Worm (Caenorhabditis elegans) whole organism, L3 larva: ENCODE results near the gene T10B9.9.

ENCODE experiments used
- aly-2 ChIP-seq: fragments of 150-350 bp; optimal IDR thresholded peaks from 2 replicates; lab custom pipeline; 2014; ENCODE audit warnings: missing biosample characterization, missing genetic modification characterization
- ama-1 ChIP-seq: fragments of 150-350 bp; optimal IDR thresholded peaks from 2 replicates; lab custom pipeline; 2018
- ceh-16 ChIP-seq: sonication (generic microtip); optimal IDR thresholded peaks from 2 replicates; lab custom pipeline; 2017; ENCODE audit warnings: missing biosample characterization, missing genetic modification characterization
- ceh-28 ChIP-seq: fragments of 150-350 bp; optimal IDR thresholded peaks from 2 replicates; lab custom pipeline; 2014; ENCODE audit warnings: missing biosample characterization, missing genetic modification reagents, missing genetic modification characterization
- ceh-9 ChIP-seq: sonication (generic microtip); optimal IDR thresholded peaks from 2 replicates; lab custom pipeline; 2018; ENCODE audit warnings: missing biosample characterization, missing genetic modification characterization
- daf-12 ChIP-seq: fragments of 150-350 bp; optimal IDR thresholded peaks from 2 replicates; lab custom pipeline; 2014; ENCODE audit warnings: missing biosample characterization, missing genetic modification reagents, missing genetic modification characterization
- egl-27 ChIP-seq: sonication (generic microtip); optimal IDR thresholded peaks from 4 replicates; lab custom pipeline; 2017; ENCODE audit warnings: missing biosample characterization, missing genetic modification reagents, missing genetic modification characterization
- egl-5 ChIP-seq: fragments of 150-350 bp; optimal IDR thresholded peaks from 2 replicates; lab custom pipeline; 2017; ENCODE audit warnings: missing biosample characterization, missing genetic modification reagents, missing genetic modification characterization, inconsistent platforms
- elt-1 ChIP-seq: fragments of 150-350 bp; optimal IDR thresholded peaks from 2 replicates; lab custom pipeline; 2014; ENCODE audit warnings: missing biosample characterization, missing genetic modification characterization
- elt-2 ChIP-seq: sonication (generic microtip); optimal IDR thresholded peaks from 2 replicates; lab custom pipeline; 2016; ENCODE audit warnings: missing genetic modification reagents, mild to moderate bottlenecking, missing genetic modification characterization, missing compliant biosample characterization
- eor-1 ChIP-seq, 2 experiments: fragments of 150-350 bp; optimal IDR thresholded peaks; 2 replicates each; lab custom pipeline; 2014 to 2018; ENCODE audit warnings: missing biosample characterization in 2 of 2, missing genetic modification characterization in 2 of 2
- fkh-10 ChIP-seq: sonication (generic microtip); optimal IDR thresholded peaks from 2 replicates; lab custom pipeline; 2017; ENCODE audit warnings: missing biosample characterization, missing genetic modification reagents, missing genetic modification characterization
- fos-1 ChIP-seq: fragments of 150-350 bp; optimal IDR thresholded peaks from 2 replicates; lab custom pipeline; 2014; ENCODE audit warnings: missing biosample characterization, missing genetic modification characterization
- hmg-11 ChIP-seq: sonication (generic microtip); optimal IDR thresholded peaks from 2 replicates; lab custom pipeline; 2016; ENCODE audit warnings: missing genetic modification characterization, missing compliant biosample characterization
- lin-15B ChIP-seq: fragments of 150-350 bp; optimal IDR thresholded peaks from 2 replicates; lab custom pipeline; 2014; ENCODE audit warnings: missing biosample characterization, missing genetic modification characterization
- lin-39 ChIP-seq: fragments of 150-350 bp; optimal IDR thresholded peaks from 2 replicates; lab custom pipeline; 2018; ENCODE audit warnings: missing biosample characterization, missing genetic modification reagents, missing genetic modification characterization
- lsy-12 ChIP-seq: sonication (generic microtip); optimal IDR thresholded peaks from 2 replicates; lab custom pipeline; 2016; ENCODE audit warnings: mild to moderate bottlenecking, missing genetic modification characterization, missing compliant biosample characterization
- mdl-1 ChIP-seq: fragments of 150-350 bp; optimal IDR thresholded peaks from 2 replicates; lab custom pipeline; 2014; ENCODE audit warnings: missing biosample characterization, missing genetic modification characterization
- mml-1 ChIP-seq: fragments of 150-350 bp; sonication (generic microtip); optimal IDR thresholded peaks from 3 replicates; lab custom pipeline; 2014; ENCODE audit warnings: missing biosample characterization, missing genetic modification characterization
- nfya-1 ChIP-seq: sonication (generic microtip); optimal IDR thresholded peaks from 2 replicates; lab custom pipeline; 2017; ENCODE audit warnings: missing genetic modification characterization, mild to moderate bottlenecking, missing compliant biosample characterization, antibody characterized with exemption, moderate library complexity; ENCODE audit not compliant: insufficient read depth
- nhr-11 ChIP-seq: fragments of 150-350 bp; optimal IDR thresholded peaks from 2 replicates; lab custom pipeline; 2014; ENCODE audit warnings: missing biosample characterization, missing genetic modification characterization
- nhr-12 ChIP-seq: fragments of 150-350 bp; optimal IDR thresholded peaks from 2 replicates; lab custom pipeline; 2014; ENCODE audit warnings: missing biosample characterization, missing genetic modification characterization
- nhr-23 ChIP-seq: fragments of 150-350 bp; optimal IDR thresholded peaks from 2 replicates; lab custom pipeline; 2014; ENCODE audit warnings: missing biosample characterization, missing genetic modification reagents, missing genetic modification characterization
- nhr-25 ChIP-seq: sonication (generic microtip); optimal IDR thresholded peaks from 2 replicates; lab custom pipeline; 2017; ENCODE audit warnings: missing biosample characterization, missing genetic modification characterization
- nhr-28 ChIP-seq: fragments of 150-350 bp; optimal IDR thresholded peaks from 2 replicates; lab custom pipeline; 2014; ENCODE audit warnings: missing biosample characterization, missing genetic modification characterization
- nhr-43 ChIP-seq: sonication (generic microtip); optimal IDR thresholded peaks from 2 replicates; lab custom pipeline; 2016; ENCODE audit warnings: mild to moderate bottlenecking, missing genetic modification characterization, missing compliant biosample characterization; ENCODE audit not compliant: poor library complexity, severe bottlenecking
- pha-4 ChIP-seq: fragments of 150-350 bp; optimal IDR thresholded peaks from 2 replicates; lab custom pipeline; 2014; ENCODE audit warnings: missing biosample characterization, missing genetic modification reagents, missing genetic modification characterization
- skn-1 ChIP-seq: fragments of 150-350 bp; optimal IDR thresholded peaks from 2 replicates; lab custom pipeline; 2014; ENCODE audit warnings: missing biosample characterization, missing genetic modification characterization
- snpc-4 ChIP-seq: fragments of 150-350 bp; optimal IDR thresholded peaks from 2 replicates; lab custom pipeline; 2014; ENCODE audit warnings: missing biosample characterization, missing genetic modification characterization
- tbx-2 ChIP-seq: sonication (generic microtip); optimal IDR thresholded peaks from 2 replicates; lab custom pipeline; 2016; ENCODE audit warnings: mild to moderate bottlenecking, missing genetic modification characterization, missing compliant biosample characterization
- unc-39 ChIP-seq: sonication (generic microtip); optimal IDR thresholded peaks from 4 replicates; lab custom pipeline; 2017; ENCODE audit warnings: missing biosample characterization, missing genetic modification characterization
- unc-62 ChIP-seq: fragments of 150-350 bp; sonication (generic microtip); optimal IDR thresholded peaks from 4 replicates; lab custom pipeline; 2014; ENCODE audit warnings: missing biosample characterization, missing genetic modification reagents, missing genetic modification characterization

The T10B9.9 gene

DNA sequence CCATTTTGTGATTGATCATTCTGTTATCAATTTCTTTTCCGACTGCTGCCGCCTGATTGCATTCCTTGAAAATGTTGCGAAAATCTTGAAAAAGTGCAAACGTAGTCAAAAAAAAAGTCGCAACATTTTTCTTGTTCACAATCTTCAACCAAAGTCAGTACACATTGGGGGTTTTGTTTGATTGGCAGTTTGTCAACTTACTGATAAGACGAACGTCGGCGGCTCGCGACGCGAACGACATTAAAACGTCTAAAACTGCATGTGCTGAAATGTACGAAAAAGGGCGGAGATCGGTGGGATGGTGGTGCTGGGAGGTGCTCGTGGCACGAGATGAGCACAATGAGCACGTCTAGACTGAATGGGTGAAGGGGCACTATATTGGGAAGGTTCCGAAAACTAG is 36.9 kb downstream of the T10B9.9 start (continued):
- no peak for TF ChIP-seq hmg-11 (tag; lab: Kevin White, UChicago)
- TF ChIP-seq skn-1 (tag; lab: Kevin White, UChicago): no peak
- no peak for TF ChIP-seq nhr-23
- no peak for TF ChIP-seq unc-62 (GFP tag; lab: Kevin White, UChicago)
- TF ChIP-seq pha-4: peak; percentile 29
- TF ChIP-seq elt-2 (tag; lab: Kevin White, UChicago): peak; percentile 96

DNA sequence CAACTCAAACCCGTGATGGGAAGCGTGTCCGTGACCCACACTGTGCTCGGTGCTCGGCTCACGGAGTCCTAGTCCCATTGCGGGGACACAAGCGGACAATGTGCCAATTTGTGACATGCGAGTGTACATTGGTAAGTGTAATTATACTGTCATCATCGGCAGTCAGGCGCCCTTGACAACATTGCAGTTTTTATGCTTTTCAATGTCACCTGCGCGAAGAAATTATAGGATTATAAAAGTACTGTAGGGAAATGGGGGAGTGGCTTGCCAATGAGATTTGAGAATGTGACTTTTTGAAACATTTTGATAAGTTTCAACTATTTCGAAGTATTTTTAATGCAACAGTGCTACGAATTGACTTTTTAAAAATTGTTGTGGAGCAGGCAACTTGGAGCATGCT is 39.9 kb downstream of the T10B9.9 start:
- TF ChIP-seq nfya-1 (peak; percentile 51), skn-1 (tag; lab: Kevin White, UChicago) (no peak)
- TF ChIP-seq, all 47 proteins: peak for 1

DNA sequence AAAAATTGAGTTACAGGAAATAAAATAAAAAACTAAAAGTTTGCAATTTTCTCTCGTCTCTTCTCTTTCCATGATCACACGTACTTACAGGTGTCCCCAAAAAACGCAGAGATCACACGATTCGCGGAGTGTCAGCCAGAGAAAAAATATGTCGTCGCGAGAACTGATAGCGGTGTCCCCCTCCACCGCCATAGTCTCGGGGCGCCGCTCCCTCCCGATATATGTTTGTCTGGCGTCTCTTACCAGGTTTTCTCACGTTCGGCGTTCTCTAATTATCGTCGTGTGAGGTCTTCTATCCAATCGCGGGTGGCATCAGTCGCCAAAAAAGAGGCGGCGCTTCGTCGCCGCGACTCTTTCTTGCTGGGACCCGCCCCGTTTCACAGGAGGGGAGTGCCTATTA is 43.9 kb downstream of the T10B9.9 start, which contains the start of gene mab-3:
mab-3 (plus strand) TSS at position 328 of the 400 bp plus-strand sequence.
- TF ChIP-seq elt-2 (tag; lab: Kevin White, UChicago): peak; percentile 43

DNA sequence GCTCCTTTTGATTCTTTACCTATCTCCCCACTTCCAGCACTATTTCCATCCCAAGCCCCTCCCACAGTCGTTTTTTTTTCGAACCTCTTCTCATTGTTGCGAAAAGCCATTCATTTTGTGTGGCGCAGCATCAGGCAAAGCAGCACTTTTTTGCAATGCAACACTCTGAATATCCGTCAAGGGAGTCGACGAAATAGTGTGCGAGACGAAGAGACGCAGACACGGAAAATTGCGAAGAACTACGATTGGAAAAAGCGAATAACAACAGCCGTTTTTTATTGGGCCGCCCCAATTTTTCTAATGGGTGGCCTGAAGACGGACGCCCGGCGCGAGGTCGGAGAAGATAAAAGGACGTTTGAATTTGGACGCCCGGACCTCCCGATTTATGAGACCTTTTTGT is 45.8 kb downstream of the T10B9.9 start:
- TF ChIP-seq mml-1 (tag; lab: Kevin White, UChicago) (no peak), eor-1 (tag; optimal IDR thresholded peaks at IDR 0.05; lab: Kevin White, UChicago) (no peak), nhr-43 (tag; lab: Kevin White, UChicago) (no peak), daf-12 (tag; lab: Kevin White, UChicago) (no peak), lsy-12 (no peak), fos-1 (tag; lab: Kevin White, UChicago) (no peak), nfya-1 (peak; percentile 20), ama-1 (no peak), egl-5 (peak; percentile 40), pha-4 (no peak), ceh-9 (tag; lab: Kevin White, UChicago) (no peak), ceh-16 (tag; lab: Kevin White, UChicago) (no peak), unc-39 (tag; lab: Kevin White, UChicago) (no peak), nhr-25 (tag; lab: Kevin White, UChicago) (no peak), nhr-12 (tag; lab: Kevin White, UChicago) (no peak), aly-2 (no peak), hmg-11 (tag; lab: Kevin White, UChicago) (peak; percentile 19), fkh-10 (GFP tag; lab: Kevin White, UChicago) (no peak), ceh-28 (tag; lab: Kevin White, UChicago) (no peak)
- TF ChIP-seq, all 47 proteins: peak for 3

DNA sequence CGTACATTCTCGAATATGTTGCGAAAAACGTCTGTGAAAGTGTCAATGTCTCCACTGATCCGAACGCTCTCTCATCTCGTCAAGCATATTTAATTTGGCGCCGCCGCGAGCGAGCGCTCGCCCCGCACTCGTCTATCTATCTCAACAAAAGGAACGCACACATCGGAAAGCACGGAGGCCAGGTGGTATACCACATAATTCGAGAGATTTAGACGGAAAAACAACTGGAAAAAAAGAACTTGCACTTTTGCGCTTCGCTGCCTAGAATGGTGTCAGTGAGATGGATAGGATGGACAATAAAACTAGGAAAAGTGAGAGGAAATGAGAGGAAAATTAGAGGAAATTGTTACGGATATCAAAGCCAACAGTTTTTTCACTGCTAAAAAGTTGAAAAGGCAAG is 46.5 kb downstream of the T10B9.9 start:
- TF ChIP-seq snpc-4 (tag; lab: Kevin White, UChicago) (no peak), elt-1 (tag; lab: Kevin White, UChicago) (no peak), egl-27 (no peak), skn-1 (tag; lab: Kevin White, UChicago) (no peak), mml-1 (tag; lab: Kevin White, UChicago) (no peak), nhr-25 (tag; lab: Kevin White, UChicago) (peak; percentile 59), tbx-2 (tag; lab: Kevin White, UChicago) (no peak), pha-4 (peak; percentile 41), lin-39 (no peak), nhr-43 (tag; lab: Kevin White, UChicago) (no peak), nhr-23 (peak; percentile 71), lin-15B (tag; lab: Kevin White, UChicago) (peak; percentile 35)

DNA sequence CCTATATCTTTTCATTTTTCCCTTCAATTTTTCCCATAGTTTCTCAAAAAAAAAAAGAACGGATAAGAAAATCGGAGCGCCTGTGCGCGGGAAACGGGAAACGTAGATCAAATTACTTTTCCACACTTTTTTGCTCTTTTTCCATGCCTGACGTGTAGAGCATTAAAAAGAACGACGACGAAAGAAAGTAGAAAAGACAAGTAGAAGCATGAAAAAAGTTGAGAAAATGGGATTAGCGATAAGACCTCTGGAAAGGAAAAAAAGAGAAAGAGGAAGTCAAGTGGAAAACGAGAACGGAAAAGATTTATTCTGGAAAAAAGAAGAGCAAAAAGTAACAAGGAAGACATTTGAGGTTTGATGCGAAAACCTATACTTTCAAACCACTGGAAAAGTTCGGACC is 47.2 kb downstream of the T10B9.9 start:
- TF ChIP-seq fkh-10 (GFP tag; lab: Kevin White, UChicago): peak; percentile 90
- no peak for TF ChIP-seq nhr-11
- no peak for TF ChIP-seq pha-4
- no peak for TF ChIP-seq mdl-1 (tag; lab: Kevin White, UChicago)
- TF ChIP-seq lsy-12: no peak
- TF ChIP-seq nhr-28 (tag; lab: Kevin White, UChicago): no peak
- TF ChIP-seq nhr-23: no peak
- TF ChIP-seq ama-1: no peak
- no peak for TF ChIP-seq nfya-1
- TF ChIP-seq, all 47 proteins: peak for 1
